Fruit fly (Drosophila melanogaster) Kc167 (cell line): Measurements from ENCODE around the gene sac.

Experiments
- Myc ChIP-seq: fragments of >200 bp; optimal IDR thresholded peaks from 2 replicates; lab custom pipeline; 2017; ENCODE audit warnings: missing external identifiers
- Sin3A ChIP-seq: fragments of >200 bp; optimal IDR thresholded peaks from 2 replicates; lab custom pipeline; 2018; ENCODE audit warnings: missing external identifiers
- h ChIP-seq: fragments of >200 bp; optimal IDR thresholded peaks from 3 replicates; lab custom pipeline; 2018; ENCODE audit warnings: missing external identifiers
- insv ChIP-seq: fragments of >200 bp; optimal IDR thresholded peaks from 3 replicates; lab custom pipeline; 2018; ENCODE audit warnings: missing external identifiers
- psq ChIP-seq: fragments of >200 bp; optimal IDR thresholded peaks from 2 replicates; lab custom pipeline; 2017; ENCODE audit warnings: missing external identifiers
- ttk ChIP-seq: sonication (Bioruptor generic); optimal IDR thresholded peaks from 2 replicates; lab custom pipeline; 2017; ENCODE audit warnings: missing external identifiers

The sac gene

dm6 chr3R:4480512-4480911 is at the start of gene sac:
Gene sac, plus strand, starts transcription at chr3R:4480812.
- no peak for TF ChIP-seq ttk
- TF ChIP-seq h = no peak
- no peak for TF ChIP-seq insv (lab: Kevin White, UChicago)
- no peak for TF ChIP-seq Myc (lab: Kevin White, UChicago)
- TF ChIP-seq psq = no peak
- no peak for TF ChIP-seq Sin3A (lab: Kevin White, UChicago)

- no peak for TF ChIP-seq Myc (lab: Kevin White, UChicago)
- no peak for TF ChIP-seq h
- TF ChIP-seq Sin3A (lab: Kevin White, UChicago) = no peak
- TF ChIP-seq insv (lab: Kevin White, UChicago) = no peak
- no peak for TF ChIP-seq psq
- no peak for TF ChIP-seq ttk
Measured at dm6 chr3R:4433441-4434077, 47.1 kb upstream of the sac start, which contains the start of the genes eIF3a and CG1074. Gene eIF3a, minus strand, starts transcription at chr3R:4433895. Gene CG1074, plus strand, starts transcription at chr3R:4433965.

DNA sequence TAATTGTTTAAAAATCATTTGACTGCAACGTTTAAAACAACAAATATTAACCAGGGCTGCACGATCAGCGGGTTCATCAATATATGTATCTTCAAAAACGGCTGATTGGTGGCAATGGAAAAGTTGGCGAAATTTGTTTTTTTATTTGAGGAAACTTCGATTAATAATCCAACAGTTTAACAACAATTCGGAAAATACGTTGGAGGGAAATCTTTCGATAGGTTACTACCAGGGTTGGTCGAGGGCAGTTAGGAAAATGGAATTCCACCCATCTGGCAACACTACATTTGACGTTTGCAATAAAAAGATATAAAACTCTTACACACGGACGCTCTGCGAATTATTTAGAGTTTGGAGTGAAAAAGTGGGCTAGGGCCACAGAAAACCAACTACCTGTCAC is 43.5 kb upstream of the sac start, which contains the start of the genes Lipt2 and CG14650:
Gene Lipt2, minus strand, starts transcription at position 217 of the 400 bp plus-strand sequence.
Gene CG14650, plus strand, starts transcription at position 275 of the 400 bp plus-strand sequence.
- no peak for TF ChIP-seq psq
- TF ChIP-seq ttk = no peak
- TF ChIP-seq Myc (lab: Kevin White, UChicago) = no peak
- TF ChIP-seq h = no peak
- TF ChIP-seq insv (lab: Kevin White, UChicago) = no peak
- TF ChIP-seq Sin3A (lab: Kevin White, UChicago) = no peak

dm6 chr3R:4437817-4438216 is 42.8 kb upstream of the sac start:
- TF ChIP-seq Sin3A (lab: Kevin White, UChicago) = no peak
- no peak for TF ChIP-seq h
- TF ChIP-seq ttk = peak; percentile 93
- TF ChIP-seq psq = no peak
- no peak for TF ChIP-seq Myc (lab: Kevin White, UChicago)
- no peak for TF ChIP-seq insv (lab: Kevin White, UChicago)

- TF ChIP-seq insv (lab: Kevin White, UChicago) (no peak), Myc (lab: Kevin White, UChicago) (no peak), Sin3A (lab: Kevin White, UChicago) (no peak), ttk (no peak), psq (no peak)
Measured at dm6 chr3R:4445083-4445482, 35.5 kb upstream of the sac start.

- TF ChIP-seq ttk (no peak), insv (lab: Kevin White, UChicago) (no peak), psq (no peak), Myc (lab: Kevin White, UChicago) (no peak)
Measured at dm6 chr3R:4446455-4447224, 34.0 kb upstream of the sac start.

- TF ChIP-seq Sin3A (lab: Kevin White, UChicago) (no peak), insv (lab: Kevin White, UChicago) (no peak), h (no peak), ttk (no peak), Myc (lab: Kevin White, UChicago) (no peak), psq (no peak)
Measured at dm6 chr3R:4449256-4449655, 31.4 kb upstream of the sac start.

DNA sequence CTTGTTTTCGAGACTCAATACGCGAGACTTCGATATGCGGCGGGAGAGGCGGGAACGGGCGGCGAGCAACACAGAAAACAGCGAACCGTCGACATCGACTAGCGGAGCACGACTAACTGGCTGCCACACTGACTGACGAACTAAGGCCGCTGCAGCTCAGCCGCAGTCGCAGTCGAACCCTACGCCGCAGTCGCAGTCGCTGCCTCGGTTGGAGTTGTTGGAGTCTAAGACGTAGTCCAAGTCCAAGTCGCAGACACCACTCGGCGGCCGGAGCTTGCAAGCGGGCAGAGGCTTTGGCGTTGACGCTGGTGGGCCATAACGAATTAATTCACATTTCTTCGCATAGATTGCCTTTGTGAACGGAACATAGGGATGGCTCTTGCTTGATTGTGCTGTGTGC is 29.9 kb upstream of the sac start:
- TF ChIP-seq insv (lab: Kevin White, UChicago) (no peak), psq (no peak), ttk (no peak), Sin3A (lab: Kevin White, UChicago) (no peak), h (no peak), Myc (lab: Kevin White, UChicago) (no peak)

DNA sequence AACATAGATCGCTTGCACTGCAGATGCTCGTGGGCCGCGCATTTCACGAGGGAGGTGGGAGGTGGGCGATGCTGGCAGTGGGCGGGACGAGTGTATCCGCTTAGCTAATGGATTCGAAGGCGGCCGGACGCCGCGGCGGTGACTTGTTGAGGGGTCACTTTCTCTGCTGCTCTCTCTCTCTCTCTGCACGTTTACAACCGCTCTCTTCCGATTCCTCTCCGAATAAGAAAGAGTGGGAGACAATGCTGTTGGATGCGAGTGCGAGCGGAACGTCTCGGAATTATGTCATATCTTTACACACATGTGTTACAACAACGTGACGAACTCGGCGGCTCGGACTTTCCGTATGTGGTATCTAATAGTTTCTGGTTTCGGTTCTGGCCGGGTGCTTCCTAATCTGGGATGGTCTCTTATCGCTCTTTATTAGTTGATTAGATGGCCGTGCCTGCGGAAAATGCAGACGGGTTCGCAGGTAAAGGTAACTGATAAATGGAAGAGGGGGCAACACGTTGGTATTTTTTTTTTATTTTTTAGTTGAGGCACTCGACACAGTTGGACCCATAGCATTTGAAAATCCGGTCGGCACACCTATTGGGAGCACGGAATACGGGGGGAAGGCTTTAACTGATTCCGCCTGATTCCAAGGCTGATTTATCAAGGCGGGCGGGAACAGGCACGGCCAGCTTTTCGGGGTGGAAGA is 28.1 kb upstream of the sac start:
- TF ChIP-seq psq (no peak), insv (lab: Kevin White, UChicago) (no peak), ttk (no peak), Sin3A (lab: Kevin White, UChicago) (no peak), Myc (lab: Kevin White, UChicago) (no peak), h (no peak)

- TF ChIP-seq Sin3A (lab: Kevin White, UChicago) (no peak), ttk (no peak), psq (no peak), h (peak; percentile 54), insv (lab: Kevin White, UChicago) (peak; percentile 10)
Measured at dm6 chr3R:4453213-4453956, 27.2 kb upstream of the sac start.

- TF ChIP-seq ttk (no peak), Myc (lab: Kevin White, UChicago) (no peak), h (no peak), Sin3A (lab: Kevin White, UChicago) (no peak), insv (lab: Kevin White, UChicago) (no peak), psq (no peak)
Measured at dm6 chr3R:4457625-4458024, 23.0 kb upstream of the sac start.

DNA sequence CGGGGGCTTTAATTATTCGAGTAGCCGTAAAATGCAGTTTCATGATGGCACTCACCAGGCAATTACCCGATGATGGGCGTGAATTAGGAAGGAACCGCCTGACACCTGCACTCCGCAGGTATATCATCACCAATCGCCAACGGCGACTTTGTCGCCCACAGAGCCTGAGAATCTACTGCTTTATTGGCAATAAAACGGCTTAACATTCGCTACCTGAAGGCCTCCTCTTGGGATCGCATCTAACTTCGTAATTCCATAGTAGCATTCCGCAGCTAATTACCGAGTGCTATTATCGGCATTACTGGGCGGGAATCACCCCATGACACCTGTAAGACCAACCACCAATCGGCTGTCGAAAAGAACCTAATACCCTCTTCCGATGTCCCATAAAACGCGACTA is 22.3 kb upstream of the sac start:
- TF ChIP-seq ttk = no peak
- no peak for TF ChIP-seq Myc (lab: Kevin White, UChicago)
- TF ChIP-seq h = no peak
- no peak for TF ChIP-seq Sin3A (lab: Kevin White, UChicago)
- no peak for TF ChIP-seq insv (lab: Kevin White, UChicago)
- TF ChIP-seq psq = no peak
